Fruit fly (Drosophila melanogaster) whole organism, embryonic: ENCODE results near the gene mus301.
A peak's percentile ranks its signal among the peaks of the same experiment; 100 is the strongest.

ENCODE experiments used
- Atf3 ChIP-seq: fragments of 200-800 bp; sonication (Bioruptor generic); optimal IDR thresholded peaks from 3 replicates; lab custom pipeline; 2016; ENCODE audit warnings: missing biosample characterization, missing genetic modification characterization
- B-H1 ChIP-seq: fragments of 200-800 bp; sonication (Bioruptor generic); IDR thresholded peaks from 3 replicates; pipeline ENCODE4 v1.3.6; 2022; ENCODE audit warnings: missing biosample characterization, missing genetic modification characterization
- CG10209 ChIP-seq: fragments of 200-800 bp; sonication (Bioruptor generic); optimal IDR thresholded peaks from 3 replicates; lab custom pipeline; 2017; ENCODE audit warnings: missing biosample characterization, mild to moderate bottlenecking, missing genetic modification characterization, missing genetic modification reagents
- CG10979 ChIP-seq: fragments of 200-800 bp; sonication (Bioruptor generic); optimal IDR thresholded peaks from 2 replicates; lab custom pipeline; 2018; ENCODE audit warnings: missing biosample characterization, mild to moderate bottlenecking, missing genetic modification characterization, moderate library complexity
- CG11560 ChIP-seq: fragments of 200-800 bp; sonication (Bioruptor generic); IDR thresholded peaks from 3 replicates; pipeline ENCODE4 v1.3.6; 2022; ENCODE audit warnings: missing biosample characterization, missing genetic modification characterization
- CG1233 ChIP-seq: fragments of 200-800 bp; sonication (Bioruptor generic); optimal IDR thresholded peaks from 4 replicates; lab custom pipeline; 2018; ENCODE audit warnings: missing biosample characterization, mild to moderate bottlenecking, missing genetic modification characterization
- CG13624 ChIP-seq: fragments of 200-800 bp; sonication (Bioruptor generic); optimal IDR thresholded peaks from 2 replicates; lab custom pipeline; 2016; ENCODE audit warnings: missing biosample characterization, missing genetic modification characterization
- CG15479 ChIP-seq: fragments of 200-800 bp; sonication (Bioruptor generic); optimal IDR thresholded peaks from 3 replicates; lab custom pipeline; 2019; ENCODE audit warnings: missing biosample characterization, mild to moderate bottlenecking, missing genetic modification characterization, moderate library complexity
- CG16815 ChIP-seq: fragments of 200-800 bp; sonication (Bioruptor generic); optimal IDR thresholded peaks from 3 replicates; lab custom pipeline; 2017; ENCODE audit warnings: missing biosample characterization, mild to moderate bottlenecking, missing genetic modification characterization
- CG17328 ChIP-seq: fragments of 200-800 bp; sonication (Bioruptor generic); IDR thresholded peaks from 2 replicates; pipeline ENCODE4 v1.3.6; 2022; ENCODE audit warnings: missing biosample characterization, missing genetic modification characterization
- CG18011 ChIP-seq: fragments of 200-800 bp; sonication (Bioruptor generic); optimal IDR thresholded peaks from 2 replicates; lab custom pipeline; 2017; ENCODE audit warnings: missing biosample characterization, missing genetic modification characterization, mild to moderate bottlenecking, moderate library complexity, missing genotype
- CG2712 ChIP-seq: fragments of 200-800 bp; optimal IDR thresholded peaks from 3 replicates; lab custom pipeline; 2019; ENCODE audit warnings: missing biosample characterization, mild to moderate bottlenecking, missing genetic modification characterization, moderate library complexity
- CG5180 ChIP-seq: fragments of 200-800 bp; sonication (Bioruptor generic); optimal IDR thresholded peaks from 3 replicates; lab custom pipeline; 2017; ENCODE audit warnings: missing biosample characterization, missing genetic modification characterization, mild to moderate bottlenecking, moderate library complexity, missing genetic modification reagents
- CG6175 ChIP-seq: fragments of 200-800 bp; sonication (Bioruptor generic); IDR thresholded peaks from 3 replicates; pipeline ENCODE4 v1.3.6; 2022; ENCODE audit warnings: missing biosample characterization, missing genetic modification characterization
- CG6254 ChIP-seq: fragments of 200-800 bp; sonication (Bioruptor generic); optimal IDR thresholded peaks from 3 replicates; lab custom pipeline; 2017; ENCODE audit warnings: mild to moderate bottlenecking, missing biosample characterization, missing genetic modification reagents, missing genetic modification characterization
- CG7786 ChIP-seq: fragments of 200-800 bp; sonication (Bioruptor generic); optimal IDR thresholded peaks from 2 replicates; lab custom pipeline; 2016; ENCODE audit warnings: missing biosample characterization, missing genetic modification characterization
- CG8924 ChIP-seq: fragments of 200-800 bp; optimal IDR thresholded peaks from 3 replicates; lab custom pipeline; 2019; ENCODE audit warnings: missing biosample characterization, mild to moderate bottlenecking, missing genetic modification characterization, moderate library complexity
- Deaf1 ChIP-seq: fragments of 200-800 bp; optimal IDR thresholded peaks from 3 replicates; lab custom pipeline; 2019; ENCODE audit warnings: missing biosample characterization, mild to moderate bottlenecking, missing genetic modification characterization, moderate library complexity
- Dek ChIP-seq: fragments of 200-800 bp; sonication (Bioruptor generic); optimal IDR thresholded peaks from 3 replicates; lab custom pipeline; 2019; ENCODE audit warnings: missing biosample characterization, mild to moderate bottlenecking, missing genetic modification characterization, moderate library complexity
- Doc2 ChIP-seq: fragments of 200-800 bp; sonication (Bioruptor generic); IDR thresholded peaks from 2 replicates; pipeline ENCODE4 v1.3.6; 2022; ENCODE audit warnings: missing biosample characterization, missing genetic modification characterization
- Fer2 ChIP-seq: fragments of 200-800 bp; sonication (Bioruptor generic); optimal IDR thresholded peaks from 2 replicates; lab custom pipeline; 2018; ENCODE audit warnings: missing biosample characterization, mild to moderate bottlenecking, missing genetic modification characterization, moderate library complexity
- HmgZ ChIP-seq: fragments of 200-800 bp; sonication (Bioruptor generic); optimal IDR thresholded peaks from 2 replicates; lab custom pipeline; 2018; ENCODE audit warnings: missing biosample characterization, mild to moderate bottlenecking, missing genetic modification characterization
- Hr78 ChIP-seq, 2 experiments: fragments of 200-800 bp in 1 of 2; fragments of >200 bp in 1 of 2; sonication (Bioruptor generic) in 1 of 2; optimal IDR thresholded peaks; 2 replicates each; lab custom pipeline; 2017 to 2019; ENCODE audit warnings: missing biosample characterization in 2 of 2, missing genetic modification characterization in 2 of 2, mild to moderate bottlenecking in 1 of 2, moderate library complexity in 1 of 2
- Hsf ChIP-seq: fragments of 200-800 bp; sonication (Bioruptor generic); optimal IDR thresholded peaks from 3 replicates; lab custom pipeline; 2016; ENCODE audit warnings: missing biosample characterization, missing genetic modification characterization
- Lhr ChIP-seq: fragments of 200-800 bp; sonication (Bioruptor generic); optimal IDR thresholded peaks from 3 replicates; lab custom pipeline; 2017; ENCODE audit warnings: mild to moderate bottlenecking, missing biosample characterization, missing genetic modification reagents, missing genetic modification characterization
- Nf-YC ChIP-seq: fragments of 200-800 bp; optimal IDR thresholded peaks from 3 replicates; lab custom pipeline; 2019; ENCODE audit warnings: missing biosample characterization, mild to moderate bottlenecking, missing genetic modification characterization, moderate library complexity
- Poxn ChIP-seq: fragments of 200-800 bp; sonication (Bioruptor generic); IDR thresholded peaks from 2 replicates; pipeline ENCODE4 v1.3.6; 2022; ENCODE audit warnings: missing biosample characterization, missing genetic modification characterization
- TFAM ChIP-seq: fragments of 200-800 bp; sonication (Bioruptor generic); optimal IDR thresholded peaks from 2 replicates; lab custom pipeline; 2017; ENCODE audit warnings: missing biosample characterization, missing genetic modification characterization, inconsistent platforms
- ash1 ChIP-seq: fragments of 200-800 bp; sonication (Bioruptor generic); optimal IDR thresholded peaks from 2 replicates; lab custom pipeline; 2018; ENCODE audit warnings: missing biosample characterization, mild to moderate bottlenecking, missing genetic modification characterization
- az2 ChIP-seq: fragments of 200-800 bp; sonication (Bioruptor generic); optimal IDR thresholded peaks from 3 replicates; lab custom pipeline; 2016; ENCODE audit warnings: missing biosample characterization, missing genetic modification characterization
- bowl ChIP-seq: fragments of 200-800 bp; sonication (Bioruptor generic); IDR thresholded peaks from 2 replicates; pipeline ENCODE4 v1.3.6; 2022; ENCODE audit warnings: missing biosample characterization, missing genetic modification characterization
- chm ChIP-seq: fragments of 200-800 bp; sonication (Bioruptor generic); IDR thresholded peaks from 2 replicates; pipeline ENCODE4 v1.3.6; 2022; ENCODE audit warnings: missing biosample characterization, missing genetic modification characterization
- crc ChIP-seq: fragments of 200-800 bp; sonication (Bioruptor generic); optimal IDR thresholded peaks from 2 replicates; lab custom pipeline; 2016; ENCODE audit warnings: missing biosample characterization, missing genetic modification characterization
- dysf ChIP-seq: fragments of 200-800 bp; sonication (Bioruptor generic); IDR thresholded peaks from 3 replicates; pipeline ENCODE4 v1.3.6; 2022; ENCODE audit warnings: missing biosample characterization, missing genetic modification characterization
- fd96Cb ChIP-seq: fragments of 200-800 bp; sonication (Bioruptor generic); optimal IDR thresholded peaks from 2 replicates; lab custom pipeline; 2018; ENCODE audit warnings: missing biosample characterization, mild to moderate bottlenecking, missing genetic modification characterization, moderate library complexity
- gsb ChIP-seq: fragments of 200-800 bp; sonication (Bioruptor generic); IDR thresholded peaks from 2 replicates; pipeline ENCODE4 v1.3.6; 2022; ENCODE audit warnings: missing biosample characterization, missing genetic modification characterization
- lilli ChIP-seq: fragments of 200-800 bp; sonication (Bioruptor generic); optimal IDR thresholded peaks from 3 replicates; lab custom pipeline; 2016; ENCODE audit warnings: missing biosample characterization, missing genetic modification characterization
- lola ChIP-seq, 3 experiments: fragments of >200 bp in 2 of 3; fragments of 200-800 bp in 1 of 3; sonication (Bioruptor generic) in 1 of 3; optimal IDR thresholded peaks; 2 replicates each; lab custom pipeline; 2017 to 2019; ENCODE audit warnings: missing biosample characterization in 3 of 3, missing genetic modification characterization in 3 of 3, mild to moderate bottlenecking in 1 of 3, moderate library complexity in 1 of 3
- oc ChIP-seq: fragments of 200-800 bp; sonication (Bioruptor generic); optimal IDR thresholded peaks from 2 replicates; lab custom pipeline; 2018; ENCODE audit warnings: missing biosample characterization, mild to moderate bottlenecking, missing genetic modification characterization, moderate library complexity
- onecut ChIP-seq: fragments of 200-800 bp; sonication (Bioruptor generic); IDR thresholded peaks from 2 replicates; pipeline ENCODE4 v1.3.6; 2022; ENCODE audit warnings: missing biosample characterization, missing genetic modification characterization
- pb ChIP-seq: fragments of 200-800 bp; sonication (Bioruptor generic); optimal IDR thresholded peaks from 3 replicates; lab custom pipeline; 2016; ENCODE audit warnings: missing biosample characterization, missing genetic modification characterization
- run ChIP-seq: fragments of 200-800 bp; sonication (Bioruptor generic); optimal IDR thresholded peaks from 3 replicates; lab custom pipeline; 2018; ENCODE audit warnings: missing biosample characterization, mild to moderate bottlenecking, missing genetic modification characterization
- salm ChIP-seq: fragments of 200-800 bp; sonication (Bioruptor generic); optimal IDR thresholded peaks from 2 replicates; lab custom pipeline; 2018; ENCODE audit warnings: missing biosample characterization, mild to moderate bottlenecking, missing genetic modification characterization
- tgo ChIP-seq: fragments of 200-800 bp; sonication (Bioruptor generic); IDR thresholded peaks from 3 replicates; pipeline ENCODE4 v1.3.6; 2022; ENCODE audit warnings: missing biosample characterization, missing genetic modification characterization
- toy ChIP-seq: fragments of 200-800 bp; sonication (Bioruptor generic); IDR thresholded peaks from 2 replicates; pipeline ENCODE4 v1.3.6; 2022; ENCODE audit warnings: missing biosample characterization, missing genetic modification characterization
- vvl ChIP-seq: fragments of 200-800 bp; sonication (Bioruptor generic); IDR thresholded peaks from 2 replicates; pipeline ENCODE4 v1.3.6; 2022; ENCODE audit warnings: missing biosample characterization, missing genetic modification characterization
- zfh2 ChIP-seq: fragments of 200-800 bp; sonication (Bioruptor generic); optimal IDR thresholded peaks from 2 replicates; lab custom pipeline; 2016; ENCODE audit warnings: missing biosample characterization, missing genetic modification characterization

Gene mus301

DNA sequence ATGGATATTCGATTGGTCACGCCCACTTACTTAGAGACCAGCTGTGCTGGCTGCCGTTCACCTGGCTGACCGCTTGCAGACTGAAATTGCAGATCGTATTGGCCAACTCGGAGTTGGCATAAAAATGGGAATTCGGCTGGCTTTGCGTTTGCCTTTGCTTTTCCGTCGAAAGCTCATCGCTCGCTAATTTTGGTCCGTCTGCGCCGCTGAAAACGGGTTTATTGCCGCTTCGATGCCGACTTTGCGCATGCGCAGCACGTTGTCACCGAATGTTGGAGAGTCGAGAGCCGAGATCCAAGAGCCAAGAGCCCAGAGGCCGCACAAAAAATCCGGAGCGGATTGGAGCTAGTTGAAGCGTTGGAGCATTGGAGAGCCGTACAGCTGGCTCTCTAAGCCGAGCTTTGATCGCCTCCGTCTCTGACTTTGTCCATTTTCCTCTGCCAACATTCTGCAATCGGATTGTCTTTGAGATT is 14.2 kb downstream of the mus301 start, which contains the start of gene CG13676 (continued):
- no peak for TF ChIP-seq CG15479
- no peak for TF ChIP-seq CG5180 (GFP tag; lab: Kevin White, UChicago)
- TF ChIP-seq Nf-YC (tag; lab: Kevin White, UChicago): peak; percentile 34
- TF ChIP-seq oc: peak; percentile 54

DNA sequence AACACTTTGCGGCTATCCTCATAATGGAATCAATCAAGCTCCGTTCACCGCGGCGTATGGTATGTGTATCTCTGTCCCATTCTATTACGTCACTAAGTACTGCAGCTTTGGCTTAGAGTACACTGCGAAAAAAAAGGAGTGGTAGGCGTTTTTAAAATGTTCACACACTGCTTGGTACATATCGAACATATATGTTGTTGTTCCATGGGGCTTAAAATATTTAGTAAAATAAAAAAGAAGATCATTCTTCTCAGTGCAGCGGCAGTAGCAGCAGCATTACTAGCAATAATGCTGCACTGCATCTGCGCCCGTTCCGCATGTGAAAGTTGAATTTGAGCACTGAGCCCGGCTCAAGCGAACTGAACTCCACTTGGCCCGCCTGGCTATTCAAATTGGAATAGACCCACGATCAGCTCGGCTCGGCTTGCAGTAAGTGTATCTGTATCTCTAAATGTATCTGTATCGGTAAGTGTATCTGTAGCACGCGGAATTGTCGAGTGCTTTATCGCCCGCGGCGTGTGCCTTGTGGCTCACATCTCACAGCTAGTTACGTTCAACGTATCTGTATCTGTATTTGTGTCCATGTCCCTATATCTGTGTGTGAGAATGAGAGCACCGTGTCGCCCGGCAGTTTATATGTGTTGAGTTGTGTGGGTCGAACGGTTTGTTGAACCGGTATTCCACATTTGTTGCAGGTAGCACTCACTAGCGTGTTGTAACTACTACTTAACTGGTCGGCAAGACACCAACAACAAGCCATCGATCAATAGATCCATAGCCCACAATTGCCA is 15.8 kb downstream of the mus301 start:
- TF ChIP-seq CG6175 (GFP tag; lab: Robert Waterston, UW) (peak; percentile 53; the same call in 1 of the 3 replicates), salm (tag; lab: Kevin White, UChicago) (peak; percentile 1), CG2712 (tag; lab: Kevin White, UChicago) (peak; percentile 33), ash1 (GFP tag; lab: Kevin White, UChicago) (no peak), vvl (GFP tag; lab: Robert Waterston, UW) (peak; percentile 75), CG1233 (GFP tag; lab: Kevin White, UChicago) (no peak), B-H1 (peak; percentile 26; the same call in 2 of the 3 replicates), gsb (GFP tag; lab: Robert Waterston, UW) (no peak), CG6254 (GFP tag; lab: Kevin White, UChicago) (peak; percentile 16), crc (GFP tag; lab: Kevin White, UChicago) (no peak), Hsf (GFP tag; lab: Kevin White, UChicago) (peak; percentile 44), TFAM (GFP tag; lab: Kevin White, UChicago) (no peak), CG16815 (no peak), dysf (GFP tag; lab: Robert Waterston, UW) (peak; percentile 67), zfh2 (GFP tag; lab: Kevin White, UChicago) (no peak), Nf-YC (tag; lab: Kevin White, UChicago) (no peak), toy (GFP tag; lab: Robert Waterston, UW) (no peak), Hr78 (GFP tag; optimal IDR thresholded peaks at IDR 0.05; lab: Kevin White, UChicago) (no peak), CG17328 (GFP tag; lab: Robert Waterston, UW) (peak; percentile 63), Lhr (peak; percentile 8), Atf3 (GFP tag; lab: Kevin White, UChicago) (peak; percentile 54), Deaf1 (tag; lab: Kevin White, UChicago) (no peak), CG10979 (tag; lab: Kevin White, UChicago) (peak; percentile 61), CG10209 (GFP tag; lab: Kevin White, UChicago) (peak; percentile 58), HmgZ (no peak), Dek (tag; lab: Kevin White, UChicago) (no peak), Poxn (no peak), bowl (GFP tag; lab: Robert Waterston, UW) (no peak; the same call in 1 of the 2 replicates), pb (no peak), CG18011 (no peak), onecut (GFP tag; lab: Robert Waterston, UW) (peak; percentile 44; the same call in 1 of the 2 replicates), CG7786 (GFP tag; lab: Kevin White, UChicago) (no peak), run (tag; lab: Kevin White, UChicago) (no peak), CG8924 (tag; lab: Kevin White, UChicago) (peak; percentile 38), tgo (peak; percentile 55; the same call in 2 of the 3 replicates), fd96Cb (peak; percentile 63), lilli (GFP tag; lab: Kevin White, UChicago) (peak; percentile 8), az2 (GFP tag; lab: Kevin White, UChicago) (peak; percentile 51), chm (no peak), lola (GFP tag; optimal IDR thresholded peaks at IDR 0.05; lab: Kevin White, UChicago) (no peak), CG11560 (tag; lab: Robert Waterston, UW) (no peak), CG13624 (GFP tag; lab: Kevin White, UChicago) (no peak), Doc2 (GFP tag; lab: Robert Waterston, UW) (no peak), Fer2 (tag; lab: Kevin White, UChicago) (no peak)
